Fruit fly (Drosophila melanogaster) whole organism, embryonic: ENCODE results near the gene Mlc2.

Experiments
- CG12391 ChIP-seq: fragments of 200-800 bp; sonication (Bioruptor generic); optimal IDR thresholded peaks from 3 replicates; lab custom pipeline; 2018; ENCODE audit warnings: missing biosample characterization, mild to moderate bottlenecking, missing genetic modification characterization, moderate library complexity
- CG13624 ChIP-seq: fragments of 200-800 bp; sonication (Bioruptor generic); optimal IDR thresholded peaks from 2 replicates; lab custom pipeline; 2016; ENCODE audit warnings: missing biosample characterization, missing genetic modification characterization
- CG15011 ChIP-seq: fragments of 200-800 bp; sonication (Bioruptor generic); optimal IDR thresholded peaks from 3 replicates; lab custom pipeline; 2018; ENCODE audit warnings: missing biosample characterization, mild to moderate bottlenecking, missing genetic modification characterization
- CG15479 ChIP-seq: fragments of 200-800 bp; sonication (Bioruptor generic); optimal IDR thresholded peaks from 3 replicates; lab custom pipeline; 2019; ENCODE audit warnings: missing biosample characterization, mild to moderate bottlenecking, missing genetic modification characterization, moderate library complexity
- CG15696 ChIP-seq: fragments of 200-800 bp; sonication (Bioruptor generic); optimal IDR thresholded peaks from 2 replicates; lab custom pipeline; 2019; ENCODE audit warnings: missing biosample characterization, mild to moderate bottlenecking, missing genetic modification characterization, moderate library complexity
- CG17568 ChIP-seq: fragments of 200-800 bp; sonication (Bioruptor generic); optimal IDR thresholded peaks from 2 replicates; lab custom pipeline; 2018; ENCODE audit warnings: missing biosample characterization, mild to moderate bottlenecking, missing genetic modification characterization, moderate library complexity
- CG1792 ChIP-seq: fragments of 200-800 bp; sonication (Bioruptor generic); optimal IDR thresholded peaks from 2 replicates; lab custom pipeline; 2016; ENCODE audit warnings: missing biosample characterization, missing genetic modification characterization
- CG32767 ChIP-seq: fragments of 200-800 bp; sonication (Bioruptor generic); IDR thresholded peaks from 2 replicates; pipeline ENCODE4 v1.3.6; 2022; ENCODE audit warnings: missing biosample characterization, missing genetic modification characterization
- CG42726 ChIP-seq: fragments of 200-800 bp; sonication (Bioruptor generic); IDR thresholded peaks from 2 replicates; pipeline ENCODE4 v1.3.6; 2022; ENCODE audit warnings: missing biosample characterization, missing genetic modification characterization; ENCODE audit not compliant: partially characterized antibody
- CG6813 ChIP-seq: fragments of 200-800 bp; sonication (Bioruptor generic); optimal IDR thresholded peaks from 2 replicates; lab custom pipeline; 2017; ENCODE audit warnings: missing biosample characterization, missing genetic modification characterization, mild to moderate bottlenecking, moderate library complexity, missing genetic modification reagents
- CG7271 ChIP-seq: fragments of 200-800 bp; sonication (Bioruptor generic); optimal IDR thresholded peaks from 2 replicates; lab custom pipeline; 2018; ENCODE audit warnings: missing biosample characterization, mild to moderate bottlenecking, missing genetic modification characterization, moderate library complexity
- CG7987 ChIP-seq: fragments of 200-800 bp; sonication (Bioruptor generic); optimal IDR thresholded peaks from 2 replicates; lab custom pipeline; 2018; ENCODE audit warnings: missing biosample characterization, mild to moderate bottlenecking, missing genetic modification characterization, moderate library complexity
- CG8089 ChIP-seq: fragments of 200-800 bp; sonication (Bioruptor generic); optimal IDR thresholded peaks from 3 replicates; lab custom pipeline; 2016; ENCODE audit warnings: missing biosample characterization, missing genetic modification characterization
- CHES-1-like ChIP-seq: fragments of 200-800 bp; sonication (Bioruptor generic); optimal IDR thresholded peaks from 2 replicates; lab custom pipeline; 2016; ENCODE audit warnings: missing biosample characterization, missing genetic modification characterization
- CkIIα-i1 ChIP-seq: fragments of 200-800 bp; sonication (Bioruptor generic); IDR thresholded peaks from 2 replicates; pipeline ENCODE4 v1.3.6; 2022; ENCODE audit warnings: missing biosample characterization, missing genetic modification characterization
- D ChIP-seq, 2 experiments: fragments of 200-800 bp in 1 of 2; fragments of >200 bp in 1 of 2; sonication (Bioruptor generic) in 1 of 2; optimal IDR thresholded peaks; 2 replicates in 1 of 2; 3 replicates in 1 of 2; lab custom pipeline; 2017; ENCODE audit warnings: mild to moderate bottlenecking in 1 of 2, missing biosample characterization in 1 of 2, missing genetic modification characterization in 1 of 2, missing genetic modification reagents in 1 of 2
- D19A ChIP-seq: fragments of 200-800 bp; optimal IDR thresholded peaks from 3 replicates; lab custom pipeline; 2019; ENCODE audit warnings: missing biosample characterization, mild to moderate bottlenecking, missing genetic modification characterization, moderate library complexity
- Deaf1 ChIP-seq: fragments of 200-800 bp; optimal IDR thresholded peaks from 3 replicates; lab custom pipeline; 2019; ENCODE audit warnings: missing biosample characterization, mild to moderate bottlenecking, missing genetic modification characterization, moderate library complexity
- Elba2 ChIP-seq: fragments of 200-800 bp; sonication (Bioruptor generic); optimal IDR thresholded peaks from 3 replicates; lab custom pipeline; 2016; ENCODE audit warnings: missing biosample characterization, missing genetic modification characterization
- Fer2 ChIP-seq: fragments of 200-800 bp; sonication (Bioruptor generic); optimal IDR thresholded peaks from 2 replicates; lab custom pipeline; 2018; ENCODE audit warnings: missing biosample characterization, mild to moderate bottlenecking, missing genetic modification characterization, moderate library complexity
- H15 ChIP-seq: fragments of 200-800 bp; sonication (Bioruptor generic); IDR thresholded peaks from 3 replicates; pipeline ENCODE4 v1.3.6; 2022; ENCODE audit warnings: missing biosample characterization, missing genetic modification characterization
- HLH54F ChIP-seq: fragments of 200-800 bp; sonication (Bioruptor generic); optimal IDR thresholded peaks from 3 replicates; lab custom pipeline; 2016; ENCODE audit warnings: missing biosample characterization, missing genetic modification characterization
- Hr3 ChIP-seq: fragments of 200-800 bp; sonication (Bioruptor generic); optimal IDR thresholded peaks from 3 replicates; lab custom pipeline; 2016; ENCODE audit warnings: missing biosample characterization, missing genetic modification characterization
- Hr51 ChIP-seq, 2 experiments: fragments of 200-800 bp; sonication (Bioruptor generic); optimal IDR thresholded peaks; 2 replicates in 1 of 2; 3 replicates in 1 of 2; lab custom pipeline; 2016 to 2018; ENCODE audit warnings: missing biosample characterization in 2 of 2, missing genetic modification characterization in 2 of 2, mild to moderate bottlenecking in 1 of 2, moderate library complexity in 1 of 2
- MTF-1 ChIP-seq: fragments of 200-800 bp; sonication (Bioruptor generic); optimal IDR thresholded peaks from 2 replicates; lab custom pipeline; 2018; ENCODE audit warnings: missing biosample characterization, mild to moderate bottlenecking, missing genetic modification characterization, borderline replicate concordance
- Myb ChIP-seq: fragments of 200-800 bp; sonication (Bioruptor generic); optimal IDR thresholded peaks from 2 replicates; lab custom pipeline; 2016; ENCODE audit warnings: missing biosample characterization, missing genetic modification characterization
- Oli ChIP-seq: fragments of 200-800 bp; sonication (Bioruptor generic); optimal IDR thresholded peaks from 2 replicates; lab custom pipeline; 2018; ENCODE audit warnings: missing biosample characterization, mild to moderate bottlenecking, missing genetic modification characterization, moderate library complexity
- PHDP ChIP-seq: fragments of 200-800 bp; sonication (Bioruptor generic); optimal IDR thresholded peaks from 3 replicates; lab custom pipeline; 2018; ENCODE audit warnings: missing biosample characterization, mild to moderate bottlenecking, missing genetic modification characterization, moderate library complexity
- Sin3A ChIP-seq: fragments of >200 bp; optimal IDR thresholded peaks from 2 replicates; lab custom pipeline; 2018
- cad ChIP-seq: fragments of >200 bp; optimal IDR thresholded peaks from 2 replicates; lab custom pipeline; 2017; ENCODE audit warnings: missing biosample characterization, missing genetic modification characterization
- cato ChIP-seq: fragments of 200-800 bp; sonication (Bioruptor generic); optimal IDR thresholded peaks from 2 replicates; lab custom pipeline; 2016; ENCODE audit warnings: missing biosample characterization, missing genetic modification characterization, borderline replicate concordance
- disco-r ChIP-seq: fragments of 200-800 bp; sonication (Bioruptor generic); optimal IDR thresholded peaks from 2 replicates; lab custom pipeline; 2016; ENCODE audit warnings: missing biosample characterization, missing genetic modification characterization
- ems ChIP-seq: fragments of 200-800 bp; sonication (Bioruptor generic); optimal IDR thresholded peaks from 3 replicates; lab custom pipeline; 2016; ENCODE audit warnings: missing biosample characterization, missing genetic modification characterization
- fd102C ChIP-seq: fragments of 200-800 bp; sonication (Bioruptor generic); optimal IDR thresholded peaks from 2 replicates; lab custom pipeline; 2018; ENCODE audit warnings: missing biosample characterization, mild to moderate bottlenecking, missing genetic modification characterization, moderate library complexity
- hb ChIP-seq: fragments of 200-800 bp; sonication (Bioruptor generic); IDR thresholded peaks from 3 replicates; pipeline ENCODE4 v1.3.6; 2022; ENCODE audit warnings: missing biosample characterization, missing genetic modification characterization; ENCODE audit not compliant: partially characterized antibody
- inv ChIP-seq: fragments of 200-800 bp; sonication (Bioruptor generic); IDR thresholded peaks from 2 replicates; pipeline ENCODE4 v1.3.6; 2022; ENCODE audit warnings: missing biosample characterization, missing genetic modification characterization; ENCODE audit not compliant: partially characterized antibody
- luna ChIP-seq: fragments of 200-800 bp; sonication (Bioruptor generic); optimal IDR thresholded peaks from 2 replicates; lab custom pipeline; 2016; ENCODE audit warnings: missing biosample characterization, missing genetic modification characterization
- mam ChIP-seq: fragments of 200-800 bp; sonication (Bioruptor generic); optimal IDR thresholded peaks from 3 replicates; lab custom pipeline; 2016; ENCODE audit warnings: missing biosample characterization, missing genetic modification characterization
- psq ChIP-seq: fragments of 200-800 bp; sonication (Bioruptor generic); optimal IDR thresholded peaks from 2 replicates; lab custom pipeline; 2017; ENCODE audit warnings: missing biosample characterization, missing genetic modification characterization
- pum ChIP-seq: fragments of 200-800 bp; sonication (Bioruptor generic); optimal IDR thresholded peaks from 2 replicates; lab custom pipeline; 2016; ENCODE audit warnings: missing biosample characterization, missing genetic modification characterization
- seq ChIP-seq: fragments of 200-800 bp; sonication (Bioruptor generic); IDR thresholded peaks from 2 replicates; pipeline ENCODE4 v1.3.6; 2022; ENCODE audit warnings: missing biosample characterization, missing genetic modification characterization
- so ChIP-seq: fragments of 200-800 bp; sonication (Bioruptor generic); IDR thresholded peaks from 3 replicates; pipeline ENCODE4 v1.3.6; 2022; ENCODE audit warnings: missing biosample characterization, missing genetic modification characterization
- sqz ChIP-seq: fragments of 200-800 bp; sonication (Bioruptor generic); optimal IDR thresholded peaks from 3 replicates; lab custom pipeline; 2018; ENCODE audit warnings: missing biosample characterization, mild to moderate bottlenecking, missing genetic modification characterization
- stc ChIP-seq: fragments of 200-800 bp; sonication (Bioruptor generic); IDR thresholded peaks from 2 replicates; pipeline ENCODE4 v1.3.6; 2022; ENCODE audit warnings: missing biosample characterization, missing genetic modification characterization
- stwl ChIP-seq: fragments of 200-800 bp; sonication (Bioruptor generic); optimal IDR thresholded peaks from 3 replicates; lab custom pipeline; 2018; ENCODE audit warnings: missing biosample characterization, mild to moderate bottlenecking, missing genetic modification characterization, moderate library complexity
- ttk ChIP-seq: fragments of 200-800 bp; sonication (Bioruptor generic); IDR thresholded peaks from 2 replicates; pipeline ENCODE4 v2.1.2; 2022; ENCODE audit warnings: missing biosample characterization, missing genetic modification characterization
- tx ChIP-seq: fragments of 200-800 bp; sonication (Bioruptor generic); optimal IDR thresholded peaks from 2 replicates; lab custom pipeline; 2016; ENCODE audit warnings: missing biosample characterization, missing genetic modification characterization
- wek ChIP-seq: fragments of 200-800 bp; sonication (Bioruptor generic); optimal IDR thresholded peaks from 3 replicates; lab custom pipeline; 2018; ENCODE audit warnings: missing biosample characterization, mild to moderate bottlenecking, missing genetic modification characterization, moderate library complexity
- yki ChIP-seq: fragments of >200 bp; optimal IDR thresholded peaks from 3 replicates; lab custom pipeline; 2018
- zfh1 ChIP-seq: fragments of 200-800 bp; sonication (Bioruptor generic); IDR thresholded peaks from 3 replicates; pipeline ENCODE4 v1.3.6; 2022; ENCODE audit warnings: missing biosample characterization, missing genetic modification characterization

Gene Mlc2

DNA sequence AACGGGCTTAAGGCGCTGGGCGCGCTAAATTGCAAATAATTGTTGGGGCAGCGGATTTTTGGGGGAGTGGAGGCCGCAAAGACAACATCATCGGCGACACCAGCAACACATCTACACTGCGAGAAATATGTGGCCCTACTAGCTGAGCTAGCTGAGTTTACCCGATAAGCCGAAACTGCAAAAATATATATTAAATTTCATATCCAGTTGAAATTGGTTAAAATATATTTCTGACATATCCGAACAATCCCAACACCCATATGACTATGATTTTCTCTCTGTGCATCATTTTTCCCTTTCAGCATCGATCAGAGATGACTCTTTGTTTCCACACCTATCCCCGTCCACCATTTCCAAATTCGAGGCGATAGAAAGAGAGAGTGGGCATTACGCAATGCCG is 15.5 kb upstream of the Mlc2 start (continued):
- TF ChIP-seq inv (GFP tag; lab: Robert Waterston, UW) (no peak), ttk (GFP tag; lab: Robert Waterston, UW) (peak; percentile 80), mam (GFP tag; lab: Kevin White, UChicago) (peak; percentile 20), Fer2 (tag; lab: Kevin White, UChicago) (peak; percentile 46), yki (lab: Kevin White, UChicago) (no peak), CG15479 (GFP tag; lab: Kevin White, UChicago) (no peak), sqz (GFP tag; lab: Kevin White, UChicago) (peak; percentile 49), CG17568 (peak; percentile 30), CG32767 (GFP tag; lab: Robert Waterston, UW) (peak; percentile 67), CG15011 (GFP tag; lab: Kevin White, UChicago) (peak; percentile 18), psq (GFP tag; lab: Kevin White, UChicago) (no peak), hb (GFP tag; lab: Robert Waterston, UW) (no peak), stwl (tag; lab: Kevin White, UChicago) (no peak), Sin3A (lab: Kevin White, UChicago) (no peak), CG7271 (tag; lab: Kevin White, UChicago) (no peak), CG7987 (GFP tag; lab: Kevin White, UChicago) (no peak), D19A (tag; lab: Kevin White, UChicago) (peak; percentile 55), CHES-1-like (peak; percentile 21), CG15696 (peak; percentile 18), CG1792 (no peak), Deaf1 (tag; lab: Kevin White, UChicago) (peak; percentile 33), CG42726 (GFP tag; lab: Robert Waterston, UW) (no peak), zfh1 (GFP tag; lab: Robert Waterston, UW) (peak; percentile 81), CG12391 (tag; lab: Kevin White, UChicago) (peak; percentile 64), D (optimal IDR thresholded peaks at IDR 0.05; lab: Kevin White, UChicago) (no peak), D (GFP tag; optimal IDR thresholded peaks at IDR 0.05; lab: Kevin White, UChicago) (peak; percentile 73), MTF-1 (GFP tag; lab: Kevin White, UChicago) (no peak), fd102C (no peak), CkIIα-i1 (GFP tag; lab: Robert Waterston, UW) (0 out of 2 replicates have a peak, but pooled peaks have one; percentile 13), CG13624 (peak; percentile 32), HLH54F (GFP tag; lab: Kevin White, UChicago) (peak; percentile 50), Oli (peak; percentile 81), disco-r (GFP tag; lab: Kevin White, UChicago) (no peak), ems (GFP tag; lab: Kevin White, UChicago) (peak; percentile 24), Hr3 (peak; percentile 53), luna (GFP tag; lab: Kevin White, UChicago) (no peak), cad (no peak), stc (GFP tag; lab: Robert Waterston, UW) (peak; percentile 67), CG8089 (GFP tag; lab: Kevin White, UChicago) (no peak), Hr51 (GFP tag; optimal IDR thresholded peaks at IDR 0.05; lab: Kevin White, UChicago) (peak; percentile 20 to 80), wek (peak; percentile 28), tx (GFP tag; lab: Kevin White, UChicago) (peak; percentile 4), CG6813 (GFP tag; lab: Kevin White, UChicago) (peak; percentile 61), Myb (no peak), seq (GFP tag; lab: Robert Waterston, UW) (peak; percentile 49; the same call in 1 of the 2 replicates), so (GFP tag; lab: Robert Waterston, UW) (peak; percentile 76; the same call in 2 of the 3 replicates), Elba2 (no peak), PHDP (tag; lab: Kevin White, UChicago) (peak; percentile 68), pum (peak; percentile 59), H15 (GFP tag; lab: Robert Waterston, UW) (peak; percentile 79; the same call in 2 of the 3 replicates), cato (GFP tag; lab: Kevin White, UChicago) (peak; percentile 17)
